Fruit fly (Drosophila melanogaster): ENCODE measurements around the gene Pgant5.

The Pgant5 gene

DNA sequence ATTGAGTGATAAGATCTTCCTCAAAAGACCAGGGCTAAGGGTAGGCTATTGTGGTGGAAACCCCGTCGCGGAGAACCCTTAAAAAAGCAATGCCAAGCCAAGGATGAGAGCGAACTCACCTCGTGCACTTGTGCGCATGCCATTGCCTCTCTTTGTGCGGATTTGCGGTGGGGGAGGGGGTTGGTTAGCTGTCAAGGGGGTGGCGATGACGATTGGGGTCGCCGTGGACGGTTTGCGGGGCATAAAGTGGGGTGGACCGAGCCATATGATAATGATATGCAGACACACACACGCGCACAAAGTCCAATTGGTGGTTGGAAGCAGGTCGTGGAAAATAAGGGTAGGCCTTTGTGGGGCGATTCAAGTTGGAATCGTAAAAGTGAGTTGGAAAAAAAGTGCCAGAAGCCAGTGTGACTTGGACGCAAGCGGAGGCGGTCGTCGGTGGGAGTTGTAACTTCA, 56.0 kb downstream of the Pgant5 start, which contains the start of the genes CG14042 and SP555 (continued):
- TF ChIP-seq CG31441 (GFP tag; IDR thresholded peaks at IDR 0.05) (no peak), CG6791 (GFP tag; IDR thresholded peaks at IDR 0.05; ENCODE audit: partially characterized antibody) (0 out of 3 replicates have a peak, but pooled peaks have one; percentile 41), ci (GFP tag; IDR thresholded peaks at IDR 0.05) (0 out of 3 replicates have a peak, but pooled peaks have one; percentile 16), Fer1 (GFP tag; optimal IDR thresholded peaks at IDR 0.05) (peak; percentile 9), seq (GFP tag; IDR thresholded peaks at IDR 0.05) (peak; percentile 93), CG1602 (GFP tag; optimal IDR thresholded peaks at IDR 0.05) (no peak), CG18599 (GFP tag; optimal IDR thresholded peaks at IDR 0.05) (peak; percentile 12), Hand (GFP tag; optimal IDR thresholded peaks at IDR 0.05) (peak; percentile 19), grn (GFP tag; optimal IDR thresholded peaks at IDR 0.05) (peak; percentile 41), CG6854 (GFP tag; optimal IDR thresholded peaks at IDR 0.05) (peak; percentile 14), vvl (GFP tag; IDR thresholded peaks at IDR 0.05) (peak; percentile 76), cas (GFP tag; IDR thresholded peaks at IDR 0.05) (no peak), CoRest (tag; optimal IDR thresholded peaks at IDR 0.05) (no peak), MBD-R2 (GFP tag; IDR thresholded peaks at IDR 0.05) (0 out of 2 replicates have a peak, but pooled peaks have one; percentile 12), Sry-β (GFP tag; optimal IDR thresholded peaks at IDR 0.05) (no peak), Med (GFP tag) (peak; percentile 7), insv (GFP tag; optimal IDR thresholded peaks at IDR 0.05) (peak in 1 of 2 experiments; percentile 77), sd (tag; optimal IDR thresholded peaks at IDR 0.05) (peak; percentile 27), Nf-YB (GFP tag; optimal IDR thresholded peaks at IDR 0.05) (peak; percentile 52), pzg (GFP tag; optimal IDR thresholded peaks at IDR 0.05) (peak; percentile 20), CG6813 (GFP tag; optimal IDR thresholded peaks at IDR 0.05) (peak; percentile 14), Dad (GFP tag; optimal IDR thresholded peaks at IDR 0.05) (no peak), Kr (GFP tag; optimal IDR thresholded peaks at IDR 0.05) (no peak), chinmo (GFP tag; IDR thresholded peaks at IDR 0.05; ENCODE audit: partially characterized antibody) (no peak)

DNA sequence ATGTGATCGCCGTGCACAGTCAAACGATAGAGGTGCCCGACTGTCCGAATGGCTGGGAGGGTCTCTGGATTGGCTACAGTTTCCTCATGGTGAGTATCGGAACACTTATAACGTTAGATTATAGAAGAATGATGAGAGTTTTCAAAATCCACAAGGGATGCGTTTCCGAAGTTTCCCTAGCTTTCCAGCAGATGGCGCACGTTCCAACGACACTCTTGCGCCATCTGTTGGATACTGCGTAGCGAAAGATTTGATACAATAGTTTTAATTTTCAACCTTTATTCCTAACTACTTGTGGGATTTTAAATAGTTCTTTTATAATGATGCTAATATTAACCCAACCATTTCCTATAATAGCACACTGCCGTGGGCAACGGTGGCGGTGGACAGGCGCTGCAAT, 57.3 kb downstream of the Pgant5 start:
- TF ChIP-seq sisA (GFP tag; IDR thresholded peaks at IDR 0.05) = 0 out of 2 replicates have a peak, but pooled peaks have one; percentile 26
- TF ChIP-seq E2f2 (GFP tag; IDR thresholded peaks at IDR 0.05) = no peak
- TF ChIP-seq CG6854 (GFP tag; optimal IDR thresholded peaks at IDR 0.05) = no peak
- TF ChIP-seq CG10979 (tag; optimal IDR thresholded peaks at IDR 0.05) = peak; percentile 21
- TF ChIP-seq sens (GFP tag) = peak; percentile 44
- peak; percentile 11; the same call in 1 of the 2 replicates for TF ChIP-seq HLH3B (GFP tag; IDR thresholded peaks at IDR 0.05)
- TF ChIP-seq CG30431 (GFP tag; optimal IDR thresholded peaks at IDR 0.05) = no peak
- peak; percentile 91 for TF ChIP-seq CTCF (GFP tag; optimal IDR thresholded peaks at IDR 0.05)
- TF ChIP-seq CG6791 (GFP tag; IDR thresholded peaks at IDR 0.05; ENCODE audit: partially characterized antibody) = 0 out of 3 replicates have a peak, but pooled peaks have one; percentile 5

DNA sequence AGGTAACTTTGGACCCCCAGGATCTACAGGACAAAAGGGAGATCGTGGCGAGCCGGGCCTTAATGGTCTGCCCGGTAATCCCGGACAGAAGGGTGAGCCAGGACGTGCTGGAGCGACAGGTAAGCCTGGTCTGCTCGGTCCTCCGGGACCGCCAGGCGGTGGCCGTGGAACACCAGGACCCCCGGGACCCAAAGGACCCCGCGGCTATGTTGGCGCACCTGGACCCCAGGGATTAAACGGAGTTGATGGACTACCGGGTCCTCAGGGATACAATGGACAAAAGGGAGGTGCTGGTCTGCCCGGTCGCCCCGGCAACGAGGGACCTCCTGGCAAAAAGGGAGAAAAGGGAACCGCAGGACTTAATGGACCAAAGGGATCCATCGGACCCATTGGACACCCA, 61.5 kb downstream of the Pgant5 start:
- no peak for TF ChIP-seq Awh (GFP tag; IDR thresholded peaks at IDR 0.05)
- peak; percentile 53 for TF ChIP-seq Hr39 (optimal IDR thresholded peaks at IDR 0.05)

DNA sequence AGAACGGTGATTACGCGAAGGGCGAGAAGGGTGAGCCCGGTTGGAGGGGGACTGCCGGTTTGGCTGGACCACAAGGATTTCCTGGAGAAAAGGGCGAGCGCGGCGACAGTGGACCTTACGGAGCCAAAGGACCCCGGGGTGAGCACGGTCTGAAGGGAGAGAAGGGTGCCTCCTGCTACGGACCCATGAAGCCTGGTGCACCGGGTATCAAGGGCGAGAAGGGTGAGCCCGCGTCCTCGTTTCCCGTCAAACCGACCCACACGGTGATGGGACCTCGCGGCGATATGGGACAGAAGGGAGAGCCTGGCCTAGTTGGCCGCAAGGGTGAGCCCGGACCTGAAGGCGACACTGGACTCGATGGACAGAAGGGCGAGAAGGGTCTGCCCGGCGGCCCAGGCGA, 62.0 kb downstream of the Pgant5 start:
- TF ChIP-seq sr (GFP tag; IDR thresholded peaks at IDR 0.05) (no peak), NFAT (GFP tag; IDR thresholded peaks at IDR 0.05) (no peak), Ets65A (GFP tag) (peak; percentile 92), CG1602 (GFP tag; optimal IDR thresholded peaks at IDR 0.05) (no peak), pzg (GFP tag; optimal IDR thresholded peaks at IDR 0.05) (no peak), CG6791 (GFP tag; IDR thresholded peaks at IDR 0.05; ENCODE audit: partially characterized antibody) (no peak), B-H1 (GFP tag; IDR thresholded peaks at IDR 0.05) (no peak), tin (GFP tag; optimal IDR thresholded peaks at IDR 0.05) (no peak), croc (GFP tag; conservative IDR thresholded peaks at IDR 0.05) (no peak), shn (GFP tag; optimal IDR thresholded peaks at IDR 0.05) (no peak), D19B (GFP tag; optimal IDR thresholded peaks at IDR 0.05) (no peak), CoRest (tag; optimal IDR thresholded peaks at IDR 0.05) (no peak), Med (GFP tag) (peak; percentile 32), YL-1 (GFP tag; optimal IDR thresholded peaks at IDR 0.05) (no peak)
